Worm (Caenorhabditis elegans): ENCODE data around the gene srx-48.

The srx-48 gene

DNA sequence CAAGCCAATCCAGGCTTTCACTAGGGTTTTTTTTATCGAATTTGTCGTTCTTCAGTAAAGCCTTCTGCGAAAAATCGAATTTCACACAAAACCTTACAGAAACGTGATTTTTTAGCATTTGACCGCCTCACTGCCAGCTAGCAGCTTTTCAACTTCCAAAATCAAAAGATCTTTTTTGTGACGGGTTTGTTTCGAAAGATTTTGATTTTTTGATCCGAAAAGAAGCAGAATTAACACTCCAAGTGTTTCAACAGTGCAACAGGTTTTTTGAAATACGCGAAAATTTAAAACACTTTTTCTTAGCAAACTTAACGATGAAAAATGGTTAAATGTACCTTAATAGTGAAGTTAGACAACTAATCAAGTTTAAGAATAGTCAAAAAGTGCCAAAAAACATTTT, 37.9 kb upstream of the srx-48 start, which contains the start of gene clec-229:
Gene clec-229 (minus strand): TSS at position 101 of the 400 bp plus-strand sequence.
- TF ChIP-seq ceh-83 (GFP tag; optimal IDR thresholded peaks at IDR 0.05) = no peak
- no peak for TF ChIP-seq ceh-43 (GFP tag; optimal IDR thresholded peaks at IDR 0.05)
- no peak for TF ChIP-seq flh-1 (GFP tag; optimal IDR thresholded peaks at IDR 0.05)
- TF ChIP-seq blmp-1 (tag; optimal IDR thresholded peaks at IDR 0.05) = no peak
- TF ChIP-seq elt-3 (tag; optimal IDR thresholded peaks at IDR 0.05) = no peak
- no peak for TF ChIP-seq M03D4.4 (tag; optimal IDR thresholded peaks at IDR 0.05)
- no peak for TF ChIP-seq elt-1 (tag; optimal IDR thresholded peaks at IDR 0.05; ENCODE audit: borderline replicate concordance, insufficient read depth)
- no peak for TF ChIP-seq nhr-76 (tag; optimal IDR thresholded peaks at IDR 0.05)
- TF ChIP-seq ztf-11 (tag; optimal IDR thresholded peaks at IDR 0.05) = no peak
- no peak for TF ChIP-seq snpc-4 (tag; optimal IDR thresholded peaks at IDR 0.05)

DNA sequence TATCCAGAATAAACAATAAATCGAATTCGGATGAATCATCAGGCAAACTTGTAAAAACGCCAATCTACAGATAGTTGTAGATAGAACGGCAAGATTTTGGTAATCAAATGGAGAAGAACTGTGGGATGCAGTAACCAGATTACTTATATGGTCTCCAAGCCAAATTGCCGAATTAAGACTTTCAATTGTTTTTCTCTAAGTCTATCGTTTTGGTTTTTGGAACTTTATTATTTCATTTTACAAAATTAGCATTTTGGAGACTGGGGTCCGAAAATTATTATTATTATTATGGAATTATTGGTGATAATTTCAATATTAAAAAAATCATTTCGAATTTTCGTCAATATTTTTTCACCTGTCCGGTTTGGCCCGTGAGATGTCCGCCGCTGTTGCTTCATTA, 35.8 kb upstream of the srx-48 start, which contains the start of gene clec-228:
Gene clec-228 (minus strand): TSS at position 101 of the 400 bp plus-strand sequence.
- TF ChIP-seq M03D4.4 (tag; optimal IDR thresholded peaks at IDR 0.05) (no peak), mep-1 (tag; optimal IDR thresholded peaks at IDR 0.05) (no peak), ceh-83 (GFP tag; optimal IDR thresholded peaks at IDR 0.05) (no peak), elt-1 (tag; optimal IDR thresholded peaks at IDR 0.05; ENCODE audit: borderline replicate concordance, insufficient read depth) (no peak), lin-13 (tag; optimal IDR thresholded peaks at IDR 0.05) (no peak), lsy-2 (tag; optimal IDR thresholded peaks at IDR 0.05) (no peak), ces-1 (GFP tag; optimal IDR thresholded peaks at IDR 0.05) (no peak), sem-2 (GFP tag; optimal IDR thresholded peaks at IDR 0.05) (no peak)

DNA sequence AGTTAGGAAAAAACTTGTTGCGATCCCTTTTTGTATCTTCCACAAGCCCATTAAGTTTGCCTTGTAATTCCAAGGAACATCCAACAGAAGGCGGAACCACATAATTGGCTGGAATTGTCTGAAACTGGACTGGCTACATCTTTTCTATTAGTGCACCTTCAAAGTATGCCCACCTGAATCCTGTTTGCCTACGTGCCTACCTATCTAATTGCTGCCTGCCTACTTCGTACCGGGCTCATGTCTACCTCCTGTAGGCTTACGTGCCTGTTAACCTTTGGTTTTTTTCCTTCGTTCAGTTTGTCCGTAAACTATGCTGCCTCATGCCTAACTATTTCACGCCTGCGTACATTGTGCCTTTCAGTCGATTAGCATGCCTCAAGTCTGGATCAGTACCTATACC, 33.9 kb upstream of the srx-48 start, which contains the start of gene wrt-7:
Gene wrt-7 (minus strand): TSS at position 101 of the 400 bp plus-strand sequence.
- TF ChIP-seq elt-3 (tag; optimal IDR thresholded peaks at IDR 0.05) (no peak), M03D4.4 (tag; optimal IDR thresholded peaks at IDR 0.05) (no peak), unc-120 (tag; optimal IDR thresholded peaks at IDR 0.05; ENCODE audit: poor library complexity, severe bottlenecking) (no peak), mep-1 (tag; optimal IDR thresholded peaks at IDR 0.05) (no peak), ceh-43 (GFP tag; optimal IDR thresholded peaks at IDR 0.05) (no peak), lsy-2 (tag; optimal IDR thresholded peaks at IDR 0.05) (no peak), snpc-4 (tag; optimal IDR thresholded peaks at IDR 0.05) (no peak)

DNA sequence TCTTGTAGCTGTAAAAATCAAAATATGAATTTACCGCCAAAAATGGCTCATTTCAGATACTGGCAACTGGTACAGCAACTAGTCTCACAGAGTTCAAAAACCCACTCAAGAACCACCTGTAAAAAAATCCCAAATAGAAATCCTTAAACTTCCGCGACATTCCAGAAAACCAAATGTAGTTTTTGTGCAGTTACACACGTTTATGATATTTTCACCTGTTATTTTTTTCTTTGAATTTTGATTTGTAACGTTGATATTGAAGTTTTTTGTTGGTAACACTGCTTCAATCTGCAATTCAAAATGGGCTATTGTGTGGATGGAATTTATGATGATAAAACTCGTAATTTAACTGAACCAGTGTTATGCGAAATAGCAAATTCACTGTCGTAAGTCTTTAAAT, 29.3 kb upstream of the srx-48 start, which contains the start of gene srw-113:
Gene srw-113 (plus strand): TSS at position 301 of the 400 bp plus-strand sequence.
- no peak for TF ChIP-seq ceh-39 (tag; optimal IDR thresholded peaks at IDR 0.05)
- TF ChIP-seq elt-3 (tag; optimal IDR thresholded peaks at IDR 0.05) = no peak
- TF ChIP-seq snpc-4 (tag; optimal IDR thresholded peaks at IDR 0.05) = no peak
- TF ChIP-seq unc-62 (GFP tag; optimal IDR thresholded peaks at IDR 0.05) = no peak
- TF ChIP-seq ham-2 (GFP tag; optimal IDR thresholded peaks at IDR 0.05) = no peak
- TF ChIP-seq nhr-76 (tag; optimal IDR thresholded peaks at IDR 0.05) = no peak
- TF ChIP-seq unc-39 (tag; optimal IDR thresholded peaks at IDR 0.05) = no peak
- TF ChIP-seq M03D4.4 (tag; optimal IDR thresholded peaks at IDR 0.05) = no peak
- no peak for TF ChIP-seq mab-5 (tag; optimal IDR thresholded peaks at IDR 0.05)
- no peak for TF ChIP-seq unc-120 (tag; optimal IDR thresholded peaks at IDR 0.05; ENCODE audit: poor library complexity, severe bottlenecking)
- no peak for TF ChIP-seq sem-2 (GFP tag; optimal IDR thresholded peaks at IDR 0.05)
- TF ChIP-seq lsy-2 (tag; optimal IDR thresholded peaks at IDR 0.05) = no peak
- TF ChIP-seq elt-1 (tag; optimal IDR thresholded peaks at IDR 0.05; ENCODE audit: borderline replicate concordance, insufficient read depth) = no peak

DNA sequence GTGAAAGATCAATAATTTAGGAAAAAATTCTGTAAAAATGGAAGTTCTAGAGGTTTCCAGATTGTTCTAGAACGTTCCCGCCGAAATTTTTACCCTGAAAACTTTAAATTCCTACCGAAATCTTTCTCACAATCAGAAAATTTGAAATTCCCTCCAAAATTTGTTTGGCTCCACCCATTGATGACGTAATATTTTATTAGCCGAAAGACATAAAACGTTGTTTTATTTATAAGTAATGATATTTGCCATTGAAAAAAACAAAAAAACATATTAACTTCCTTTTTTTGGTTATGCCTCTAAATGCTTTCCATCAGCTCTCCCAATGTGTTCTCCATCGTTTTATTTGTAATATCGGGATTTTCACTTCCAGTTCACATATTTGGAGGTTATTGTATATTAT, 26.8 kb upstream of the srx-48 start, which contains the start of gene srh-295:
Gene srh-295 (plus strand): TSS at position 301 of the 400 bp plus-strand sequence.
- no peak for TF ChIP-seq ham-2 (GFP tag; optimal IDR thresholded peaks at IDR 0.05)
- peak; percentile 70 for TF ChIP-seq zip-8 (tag; optimal IDR thresholded peaks at IDR 0.05)

DNA sequence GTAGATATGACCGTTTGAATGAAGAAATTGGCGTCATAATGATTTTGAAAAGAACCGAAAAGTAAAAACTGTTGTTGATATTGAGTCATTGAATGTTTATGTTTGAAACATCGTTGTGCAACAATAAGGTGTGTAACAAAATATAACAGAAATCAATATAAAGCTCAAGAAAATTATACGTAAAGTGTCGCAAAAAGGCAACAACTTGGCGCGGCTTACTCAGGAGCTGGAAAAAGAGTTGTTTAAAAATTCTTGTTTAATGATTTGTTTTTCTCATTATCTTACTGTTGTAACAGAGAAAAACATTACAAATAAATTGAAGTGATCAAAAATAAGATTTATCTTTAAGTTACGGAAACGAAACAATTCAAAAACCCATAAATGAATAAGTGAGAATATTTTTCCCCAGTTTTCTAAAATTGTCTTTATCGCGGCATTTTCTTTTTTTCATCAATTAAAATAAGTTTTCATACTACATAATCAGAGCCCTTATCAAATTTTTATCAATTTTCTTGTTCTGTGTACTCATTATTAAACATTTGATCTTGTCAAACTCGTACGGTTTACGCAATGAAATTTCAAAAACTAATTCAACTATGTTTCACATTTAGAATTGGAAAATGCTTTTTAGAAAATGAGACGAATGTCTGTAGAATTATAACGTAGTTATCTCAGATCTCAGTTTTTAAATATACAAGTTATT, 24.4 kb upstream of the srx-48 start, which contains the start of gene ZK1037.6:
Gene ZK1037.6 (minus strand): TSS at position 51 of the 703 bp plus-strand sequence.
- no peak for TF ChIP-seq unc-62 (GFP tag; optimal IDR thresholded peaks at IDR 0.05)

DNA sequence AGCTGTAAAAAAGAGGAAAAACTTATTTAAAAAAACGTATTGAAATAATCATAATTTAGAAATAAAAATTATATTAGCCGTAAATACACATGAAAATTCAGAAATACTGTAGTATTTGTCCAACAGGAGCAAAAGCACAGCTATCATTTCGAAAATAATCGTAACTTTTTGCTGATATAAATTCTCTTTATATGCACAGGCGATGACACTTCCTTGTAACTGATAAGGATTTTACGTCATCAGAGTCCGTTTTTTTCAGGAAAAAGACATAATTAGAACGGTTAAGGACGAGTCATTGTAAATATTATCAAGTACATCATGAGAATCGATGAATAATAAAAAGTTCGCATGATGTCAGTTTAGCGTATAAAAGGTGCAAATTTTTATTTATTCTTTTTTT, 19.9 kb upstream of the srx-48 start:
- no peak for TF ChIP-seq M03D4.4 (tag; optimal IDR thresholded peaks at IDR 0.05)
- TF ChIP-seq nhr-12 (tag; optimal IDR thresholded peaks at IDR 0.05) = no peak
- no peak for TF ChIP-seq bed-3 (GFP tag; optimal IDR thresholded peaks at IDR 0.05)
- TF ChIP-seq hlh-1 (tag; optimal IDR thresholded peaks at IDR 0.05) = no peak
- no peak for TF ChIP-seq ztf-11 (tag; optimal IDR thresholded peaks at IDR 0.05)
- no peak for TF ChIP-seq ceh-83 (GFP tag; optimal IDR thresholded peaks at IDR 0.05)
